Worm (Caenorhabditis elegans): Measurements from ENCODE around the gene C17E7.4.

Gene C17E7.4

ce11 chrV:3889113-3889512 lies 3.5 kb upstream of the C17E7.4 start, which contains the start of gene C17E7.13:
TSS of gene C17E7.13 (minus strand) at chrV:3889288.
- TF ChIP-seq elt-2 (tag; optimal IDR thresholded peaks at IDR 0.05): peak; percentile 25
- no peak for TF ChIP-seq lsy-12 (tag; optimal IDR thresholded peaks at IDR 0.05)
- TF ChIP-seq ZK546.5 (tag; optimal IDR thresholded peaks at IDR 0.05): no peak
- peak; percentile 14 for TF ChIP-seq pqm-1 (tag; optimal IDR thresholded peaks at IDR 0.05)

DNA sequence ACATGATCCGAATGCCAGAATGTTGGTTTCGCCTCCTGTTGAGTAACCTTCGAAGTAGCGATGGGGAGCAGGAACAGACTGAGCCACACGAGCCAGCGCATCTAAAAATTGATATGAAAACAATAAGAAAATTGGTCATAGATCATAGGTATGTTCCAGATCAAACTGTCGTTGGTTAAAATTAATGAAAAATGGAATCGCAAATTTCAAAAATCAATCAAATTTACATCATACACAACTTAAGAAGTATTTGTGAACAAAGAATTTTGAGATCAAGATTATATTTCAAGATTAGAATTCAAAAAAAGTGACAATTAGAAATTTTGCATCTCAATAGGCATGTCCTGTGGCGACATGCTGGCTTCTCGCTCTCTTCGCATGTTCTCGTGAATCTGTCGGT lies 1.9 kb upstream of the C17E7.4 start, which contains the start of gene C17E7.9:
C17E7.9 (minus strand) TSS at position 101 of the 400 bp plus-strand sequence.
- no peak for TF ChIP-seq fos-1 (tag; optimal IDR thresholded peaks at IDR 0.05)
- TF ChIP-seq aly-2 (tag; optimal IDR thresholded peaks at IDR 0.05): no peak
- no peak for TF ChIP-seq elt-1 (tag; optimal IDR thresholded peaks at IDR 0.05)
- no peak for TF ChIP-seq ceh-82 (tag; optimal IDR thresholded peaks at IDR 0.05)
- TF ChIP-seq lin-39 (tag; optimal IDR thresholded peaks at IDR 0.05): no peak
- no peak for TF ChIP-seq egl-5 (tag; optimal IDR thresholded peaks at IDR 0.05)
- TF ChIP-seq tbx-2 (tag; optimal IDR thresholded peaks at IDR 0.05): no peak
- TF ChIP-seq egl-27 (tag; optimal IDR thresholded peaks at IDR 0.05): no peak
- no peak for TF ChIP-seq nhr-77 (tag; optimal IDR thresholded peaks at IDR 0.05)
- no peak for TF ChIP-seq ztf-11 (tag; optimal IDR thresholded peaks at IDR 0.05)
- no peak for TF ChIP-seq lsy-12 (tag; optimal IDR thresholded peaks at IDR 0.05)
- no peak for TF ChIP-seq hmg-11 (tag; optimal IDR thresholded peaks at IDR 0.05)
- no peak for TF ChIP-seq nhr-12 (tag; optimal IDR thresholded peaks at IDR 0.05)
- no peak for TF ChIP-seq nhr-28 (tag; optimal IDR thresholded peaks at IDR 0.05)
- no peak for TF ChIP-seq nhr-25 (tag; optimal IDR thresholded peaks at IDR 0.05)
- no peak for TF ChIP-seq nhr-11 (tag; optimal IDR thresholded peaks at IDR 0.05)
- no peak for TF ChIP-seq nhr-76 (tag; optimal IDR thresholded peaks at IDR 0.05)
- no peak for TF ChIP-seq ceh-16 (tag; optimal IDR thresholded peaks at IDR 0.05)

- no peak for TF ChIP-seq snpc-4 (tag; optimal IDR thresholded peaks at IDR 0.05)
- TF ChIP-seq nhr-11 (tag; optimal IDR thresholded peaks at IDR 0.05): no peak
- no peak for TF ChIP-seq eor-1 (tag; optimal IDR thresholded peaks at IDR 0.05)
- no peak for TF ChIP-seq elt-3 (tag; optimal IDR thresholded peaks at IDR 0.05)
- TF ChIP-seq fkh-2 (tag; optimal IDR thresholded peaks at IDR 0.05): no peak
- TF ChIP-seq fos-1 (tag; optimal IDR thresholded peaks at IDR 0.05): no peak
Observed at ce11 chrV:3891919-3892318, 735 bp upstream of the C17E7.4 start, which contains the start of gene C17E7.12. TSS of gene C17E7.12 (minus strand) at chrV:3892019.

DNA sequence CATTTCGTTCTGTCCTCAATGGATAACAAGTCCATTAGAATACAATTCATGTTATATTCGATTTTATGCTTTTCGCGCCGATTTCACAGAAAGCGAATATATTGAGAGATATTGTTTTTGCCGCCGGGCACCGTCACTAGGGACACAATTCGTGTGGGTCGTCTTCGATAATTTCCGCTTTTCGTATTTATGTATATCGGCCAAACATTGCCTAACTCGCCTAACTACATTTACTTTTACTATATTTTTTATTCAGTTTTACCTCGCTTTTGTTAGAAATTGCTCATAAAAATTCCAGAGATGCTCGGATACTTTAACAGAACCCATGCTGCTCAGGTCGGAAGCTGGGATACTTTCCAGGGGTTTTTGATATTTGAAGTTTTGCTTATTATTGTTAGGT lies 2.0 kb downstream of the C17E7.4 start, which contains the start of gene sre-9:
sre-9 (plus strand) TSS at position 301 of the 400 bp plus-strand sequence.
- TF ChIP-seq nhr-25 (tag; optimal IDR thresholded peaks at IDR 0.05) (no peak), lin-15B (tag; optimal IDR thresholded peaks at IDR 0.05) (no peak), egl-27 (tag; optimal IDR thresholded peaks at IDR 0.05) (no peak), hmg-11 (tag; optimal IDR thresholded peaks at IDR 0.05) (no peak), ceh-28 (tag; optimal IDR thresholded peaks at IDR 0.05) (no peak), daf-12 (tag; optimal IDR thresholded peaks at IDR 0.05) (no peak), zag-1 (tag; optimal IDR thresholded peaks at IDR 0.05) (no peak), lsy-12 (tag; optimal IDR thresholded peaks at IDR 0.05) (no peak), egl-5 (tag; optimal IDR thresholded peaks at IDR 0.05) (no peak), lin-39 (tag; optimal IDR thresholded peaks at IDR 0.05) (no peak), fkh-2 (tag; optimal IDR thresholded peaks at IDR 0.05) (no peak), nhr-67 (tag; optimal IDR thresholded peaks at IDR 0.05) (no peak), elt-2 (tag; optimal IDR thresholded peaks at IDR 0.05) (no peak), nhr-23 (tag; optimal IDR thresholded peaks at IDR 0.05) (no peak), ceh-9 (tag; optimal IDR thresholded peaks at IDR 0.05) (no peak)

ce11 chrV:3896018-3896417 lies 3.4 kb downstream of the C17E7.4 start:
- TF ChIP-seq unc-62 (GFP tag; optimal IDR thresholded peaks at IDR 0.05) (no peak), R02D3.7 (tag; optimal IDR thresholded peaks at IDR 0.05) (no peak), ZK546.5 (tag; optimal IDR thresholded peaks at IDR 0.05) (no peak), nhr-28 (tag; optimal IDR thresholded peaks at IDR 0.05) (no peak), ceh-16 (tag; optimal IDR thresholded peaks at IDR 0.05) (no peak), ztf-11 (tag; optimal IDR thresholded peaks at IDR 0.05) (no peak), lin-39 (tag; optimal IDR thresholded peaks at IDR 0.05) (no peak), skn-1 (tag; optimal IDR thresholded peaks at IDR 0.05) (no peak), zag-1 (tag; optimal IDR thresholded peaks at IDR 0.05) (no peak), elt-3 (tag; optimal IDR thresholded peaks at IDR 0.05) (no peak), nhr-23 (tag; optimal IDR thresholded peaks at IDR 0.05) (no peak), egl-5 (tag; optimal IDR thresholded peaks at IDR 0.05) (no peak), mml-1 (tag; optimal IDR thresholded peaks at IDR 0.05) (no peak), elt-2 (tag; optimal IDR thresholded peaks at IDR 0.05) (no peak), aly-2 (tag; optimal IDR thresholded peaks at IDR 0.05) (no peak)

Measured in whole organism, L3 larva.